Fruit fly (Drosophila melanogaster) whole organism, adult: ENCODE measurements around the gene Lim1.

Experiments
- CG11617 ChIP-seq: fragments of 200-800 bp; sonication (Bioruptor generic); optimal IDR thresholded peaks from 2 replicates; lab custom pipeline; 2017; ENCODE audit warnings: mild to moderate bottlenecking, missing biosample characterization, missing genetic modification reagents, missing genetic modification characterization
- CG12768 ChIP-seq: fragments of 200-800 bp; sonication (Bioruptor generic); optimal IDR thresholded peaks from 2 replicates; lab custom pipeline; 2017; ENCODE audit warnings: missing biosample characterization, missing genetic modification characterization, mild to moderate bottlenecking, moderate library complexity, missing genetic modification reagents
- CG14711 ChIP-seq: fragments of 200-800 bp; sonication (Bioruptor generic); optimal IDR thresholded peaks from 2 replicates; lab custom pipeline; 2018; ENCODE audit warnings: missing biosample characterization, mild to moderate bottlenecking, missing genetic modification characterization, moderate library complexity
- CG1620 ChIP-seq: fragments of 200-800 bp; sonication (Bioruptor generic); optimal IDR thresholded peaks from 2 replicates; lab custom pipeline; 2016; ENCODE audit warnings: missing biosample characterization, missing genetic modification characterization
- CG7101 ChIP-seq: fragments of 200-800 bp; sonication (Bioruptor generic); optimal IDR thresholded peaks from 2 replicates; lab custom pipeline; 2018; ENCODE audit warnings: missing biosample characterization, mild to moderate bottlenecking, missing genetic modification characterization, moderate library complexity
- Hr96 ChIP-seq: fragments of 200-800 bp; sonication (Bioruptor generic); optimal IDR thresholded peaks from 2 replicates; lab custom pipeline; 2016; ENCODE audit warnings: missing biosample characterization, missing genetic modification characterization
- bab1 ChIP-seq: fragments of 200-800 bp; sonication (Bioruptor generic); optimal IDR thresholded peaks from 3 replicates; lab custom pipeline; 2019; ENCODE audit warnings: missing biosample characterization, mild to moderate bottlenecking, missing genetic modification characterization, moderate library complexity
- cic ChIP-seq: fragments of 200-800 bp; sonication (Bioruptor generic); optimal IDR thresholded peaks from 2 replicates; lab custom pipeline; 2017; ENCODE audit warnings: missing biosample characterization, mild to moderate bottlenecking, missing genetic modification characterization, moderate library complexity
- kay ChIP-seq: fragments of 200-800 bp; sonication (Bioruptor generic); peaks from one replicate; lab custom pipeline; 2016; ENCODE audit warnings: missing biosample characterization, missing genetic modification characterization, borderline replicate concordance
- pad ChIP-seq: fragments of 200-800 bp; sonication (Bioruptor generic); optimal IDR thresholded peaks from 3 replicates; lab custom pipeline; 2017; ENCODE audit warnings: missing biosample characterization, missing genetic modification characterization, mild to moderate bottlenecking, moderate library complexity, missing genetic modification reagents
- tj ChIP-seq: fragments of 200-800 bp; sonication (Bioruptor generic); optimal IDR thresholded peaks from 3 replicates; lab custom pipeline; 2017; ENCODE audit warnings: missing biosample characterization, mild to moderate bottlenecking, missing genetic modification characterization, moderate library complexity
- toe ChIP-seq: fragments of 200-800 bp; sonication (Bioruptor generic); optimal IDR thresholded peaks from 2 replicates; lab custom pipeline; 2016; ENCODE audit warnings: missing biosample characterization, missing genetic modification characterization

DNA sequence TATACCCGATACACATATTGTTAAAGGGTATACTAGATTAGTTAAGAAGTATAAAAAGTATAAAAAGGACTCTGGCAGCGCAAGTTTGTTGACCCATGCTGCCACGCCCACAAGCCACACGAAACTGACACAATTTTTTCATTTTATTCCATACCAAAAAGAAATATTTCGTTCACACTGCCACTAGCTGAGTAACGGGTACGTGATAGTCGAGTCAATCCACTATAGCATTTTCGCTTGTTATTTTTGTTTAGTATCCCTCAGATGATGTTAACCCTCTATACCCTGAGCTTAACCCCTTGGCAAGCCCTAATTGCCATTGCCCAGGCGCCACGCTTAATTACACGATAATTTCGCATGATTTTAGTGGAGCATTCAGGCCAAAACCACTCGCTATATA is 58.7 kb downstream of the Lim1 start:
- TF ChIP-seq cic (GFP tag; lab: Kevin White, UChicago) (no peak), CG12768 (no peak), kay (GFP tag; lab: Kevin White, UChicago) (no peak), bab1 (GFP tag; lab: Kevin White, UChicago) (no peak), pad (GFP tag; lab: Kevin White, UChicago) (no peak), CG7101 (tag; lab: Kevin White, UChicago) (no peak), tj (GFP tag; lab: Kevin White, UChicago) (no peak), CG11617 (GFP tag; lab: Kevin White, UChicago) (no peak), CG14711 (tag; lab: Kevin White, UChicago) (no peak), toe (GFP tag; lab: Kevin White, UChicago) (no peak), CG1620 (no peak), Hr96 (GFP tag; lab: Kevin White, UChicago) (no peak)
